Worm (Caenorhabditis elegans) whole organism, L4 larva: ENCODE measurements around the gene nhr-44.
A peak's percentile ranks its signal among the peaks of the same experiment; 100 is the strongest.

Experiments used
- T20F7.1 ChIP-seq: fragments of 200-800 bp; sonication (Bioruptor generic); optimal IDR thresholded peaks from 2 replicates; lab custom pipeline; 2018; ENCODE audit warnings: mild to moderate bottlenecking, missing genetic modification characterization, missing compliant biosample characterization
- Y105C5A.15 ChIP-seq: fragments of 200-800 bp; sonication (Bioruptor generic); IDR thresholded peaks from 2 replicates; pipeline ENCODE4 v1.3.6; 2022; ENCODE audit warnings: missing genetic modification characterization, missing compliant biosample characterization
- Y48G9A.11 ChIP-seq: fragments of 200-800 bp; sonication (Bioruptor generic); IDR thresholded peaks from 2 replicates; pipeline ENCODE4 v1.3.6; 2022; ENCODE audit warnings: missing genetic modification reagents, missing genetic modification characterization, missing compliant biosample characterization
- ZK337.2 ChIP-seq: fragments of 200-800 bp; sonication (Bioruptor generic); IDR thresholded peaks from 2 replicates; pipeline ENCODE4 v1.3.6; 2022; ENCODE audit warnings: missing genetic modification reagents, missing genetic modification characterization, missing compliant biosample characterization
- aha-1 ChIP-seq: fragments of 150-350 bp; peaks from one replicate; lab custom pipeline; 2014; ENCODE audit warnings: missing biosample characterization, missing genetic modification characterization
- aly-2 ChIP-seq: sonication (generic microtip); optimal IDR thresholded peaks from 2 replicates; lab custom pipeline; 2018; ENCODE audit warnings: missing biosample characterization, missing genetic modification characterization
- ceh-28 ChIP-seq: fragments of 150-350 bp; optimal IDR thresholded peaks from 2 replicates; lab custom pipeline; 2014; ENCODE audit warnings: missing biosample characterization, missing genetic modification reagents, missing genetic modification characterization
- ceh-62 ChIP-seq: sonication (generic microtip); optimal IDR thresholded peaks from 2 replicates; lab custom pipeline; 2017; ENCODE audit warnings: missing biosample characterization, missing genetic modification characterization
- ceh-82 ChIP-seq: sonication (generic microtip); optimal IDR thresholded peaks from 2 replicates; lab custom pipeline; 2017; ENCODE audit warnings: missing biosample characterization, missing genetic modification characterization
- ces-1 ChIP-seq: fragments of 150-350 bp; sonication (generic microtip); optimal IDR thresholded peaks from 4 replicates; lab custom pipeline; 2014; ENCODE audit warnings: missing biosample characterization, missing genetic modification reagents, missing genetic modification characterization
- daf-16 ChIP-seq, 3 experiments: sonication (generic microtip); optimal IDR thresholded peaks; 2 replicates each; lab custom pipeline; 2016 to 2017; ENCODE audit warnings: missing genetic modification characterization in 3 of 3, missing genetic modification reagents in 3 of 3, mild to moderate bottlenecking in 2 of 3, missing compliant biosample characterization in 2 of 3, missing biosample characterization in 1 of 3, moderate library complexity in 1 of 3
- daf-19 ChIP-seq: fragments of 200-800 bp; sonication (Bioruptor generic); conservative IDR thresholded peaks from 2 replicates; pipeline ENCODE4 v1.3.6; 2022; ENCODE audit warnings: missing genetic modification characterization, missing compliant biosample characterization
- dpl-1 ChIP-seq: fragments of 150-350 bp; optimal IDR thresholded peaks from 2 replicates; lab custom pipeline; 2014; ENCODE audit warnings: missing biosample characterization, missing genetic modification reagents, missing genetic modification characterization
- dve-1 ChIP-seq: sonication (generic microtip); optimal IDR thresholded peaks from 2 replicates; lab custom pipeline; 2017; ENCODE audit warnings: antibody characterized with exemption, mild to moderate bottlenecking, missing genetic modification characterization, missing compliant biosample characterization; ENCODE audit not compliant: insufficient read depth
- egl-27 ChIP-seq: sonication (generic microtip); optimal IDR thresholded peaks from 3 replicates; lab custom pipeline; 2017; ENCODE audit warnings: missing biosample characterization, missing genetic modification reagents, missing genetic modification characterization
- egl-43 ChIP-seq: fragments of 200-800 bp; sonication (Bioruptor generic); IDR thresholded peaks from 2 replicates; pipeline ENCODE4 v1.3.6; 2022; ENCODE audit warnings: missing genetic modification reagents, missing genetic modification characterization, missing compliant biosample characterization
- fos-1 ChIP-seq: fragments of 150-350 bp; optimal IDR thresholded peaks from 2 replicates; lab custom pipeline; 2014; ENCODE audit warnings: missing biosample characterization, missing genetic modification characterization
- hlh-30 ChIP-seq: sonication (generic microtip); optimal IDR thresholded peaks from 2 replicates; lab custom pipeline; 2017; ENCODE audit warnings: antibody characterized with exemption, mild to moderate bottlenecking, missing genetic modification characterization, missing compliant biosample characterization; ENCODE audit not compliant: insufficient read depth
- lim-7 ChIP-seq: fragments of 200-800 bp; sonication (Bioruptor generic); IDR thresholded peaks from 2 replicates; pipeline ENCODE4 v1.3.6; 2022; ENCODE audit warnings: missing genetic modification characterization, missing compliant biosample characterization
- lin-13 ChIP-seq: fragments of 150-350 bp; optimal IDR thresholded peaks from 2 replicates; lab custom pipeline; 2014; ENCODE audit warnings: missing biosample characterization, missing genetic modification reagents, missing genetic modification characterization
- lsy-2 ChIP-seq, 2 experiments: fragments of 150-350 bp in 1 of 2; sonication (generic microtip) in 1 of 2; optimal IDR thresholded peaks; 2 replicates each; lab custom pipeline; 2014 to 2017; ENCODE audit warnings: missing biosample characterization in 2 of 2, missing genetic modification characterization in 2 of 2
- mes-2 ChIP-seq: sonication (generic microtip); optimal IDR thresholded peaks from 2 replicates; lab custom pipeline; 2016; ENCODE audit warnings: missing genotype, mild to moderate bottlenecking, missing genetic modification characterization, missing compliant biosample characterization; ENCODE audit not compliant: poor library complexity, severe bottlenecking
- mxl-2 ChIP-seq: fragments of 200-800 bp; sonication (Bioruptor generic); conservative IDR thresholded peaks from 2 replicates; pipeline ENCODE4 v1.3.6; 2022; ENCODE audit warnings: missing genetic modification reagents, missing genetic modification characterization, missing compliant biosample characterization
- nhr-10 ChIP-seq: fragments of 150-350 bp; optimal IDR thresholded peaks from 2 replicates; lab custom pipeline; 2014; ENCODE audit warnings: missing biosample characterization, missing genetic modification characterization
- nhr-111 ChIP-seq: fragments of 200-800 bp; sonication (Bioruptor generic); optimal IDR thresholded peaks from 2 replicates; lab custom pipeline; 2018; ENCODE audit warnings: mild to moderate bottlenecking, missing genetic modification characterization, missing compliant biosample characterization
- nhr-237 ChIP-seq: sonication (generic microtip); optimal IDR thresholded peaks from 2 replicates; lab custom pipeline; 2017; ENCODE audit warnings: missing biosample characterization, missing genetic modification characterization
- nhr-25 ChIP-seq: sonication (generic microtip); optimal IDR thresholded peaks from 2 replicates; lab custom pipeline; 2017; ENCODE audit warnings: missing genetic modification characterization, mild to moderate bottlenecking, missing compliant biosample characterization, antibody characterized with exemption, moderate library complexity, borderline replicate concordance; ENCODE audit not compliant: insufficient read depth
- nhr-76 ChIP-seq: fragments of 150-350 bp; optimal IDR thresholded peaks from 2 replicates; lab custom pipeline; 2014; ENCODE audit warnings: missing biosample characterization, missing genetic modification characterization
- pha-4 ChIP-seq, 2 experiments: fragments of 150-350 bp in 1 of 2; fragments of 200-800 bp in 1 of 2; sonication (Bioruptor generic) in 1 of 2; IDR thresholded peaks in 1 of 2; optimal IDR thresholded peaks in 1 of 2; 2 replicates each; pipeline versions ENCODE4 v1.3.6 to Lab custom; 2014 to 2022; ENCODE audit warnings: missing genetic modification characterization in 2 of 2, missing genetic modification reagents in 2 of 2, missing biosample characterization in 1 of 2, missing compliant biosample characterization in 1 of 2
- pqm-1 ChIP-seq: sonication (generic microtip); optimal IDR thresholded peaks from 2 replicates; lab custom pipeline; 2017; ENCODE audit warnings: missing biosample characterization, missing genetic modification characterization
- rbr-2 ChIP-seq: sonication (generic microtip); optimal IDR thresholded peaks from 2 replicates; lab custom pipeline; 2016; ENCODE audit warnings: missing genotype, missing genetic modification characterization, missing compliant biosample characterization
- tag-97 ChIP-seq: fragments of 200-800 bp; sonication (Bioruptor generic); IDR thresholded peaks from 2 replicates; pipeline ENCODE4 v1.3.6; 2022; ENCODE audit warnings: missing genetic modification characterization, missing compliant biosample characterization
- unc-62 ChIP-seq, 3 experiments: fragments of 150-350 bp in 1 of 3; sonication (generic microtip); optimal IDR thresholded peaks in 2 of 3; peaks in 1 of 3; 1 replicate in 1 of 3; 2 replicates in 2 of 3; lab custom pipeline; 2014 to 2017; ENCODE audit warnings: missing biosample characterization in 3 of 3, missing genetic modification characterization in 3 of 3, missing genetic modification reagents in 3 of 3, missing genotype in 1 of 3
- zfp-3 ChIP-seq: fragments of 200-800 bp; sonication (Bioruptor generic); conservative IDR thresholded peaks from 2 replicates; pipeline ENCODE4 v1.3.6; 2022; ENCODE audit warnings: missing genetic modification reagents, missing genetic modification characterization, missing compliant biosample characterization

Gene nhr-44

DNA sequence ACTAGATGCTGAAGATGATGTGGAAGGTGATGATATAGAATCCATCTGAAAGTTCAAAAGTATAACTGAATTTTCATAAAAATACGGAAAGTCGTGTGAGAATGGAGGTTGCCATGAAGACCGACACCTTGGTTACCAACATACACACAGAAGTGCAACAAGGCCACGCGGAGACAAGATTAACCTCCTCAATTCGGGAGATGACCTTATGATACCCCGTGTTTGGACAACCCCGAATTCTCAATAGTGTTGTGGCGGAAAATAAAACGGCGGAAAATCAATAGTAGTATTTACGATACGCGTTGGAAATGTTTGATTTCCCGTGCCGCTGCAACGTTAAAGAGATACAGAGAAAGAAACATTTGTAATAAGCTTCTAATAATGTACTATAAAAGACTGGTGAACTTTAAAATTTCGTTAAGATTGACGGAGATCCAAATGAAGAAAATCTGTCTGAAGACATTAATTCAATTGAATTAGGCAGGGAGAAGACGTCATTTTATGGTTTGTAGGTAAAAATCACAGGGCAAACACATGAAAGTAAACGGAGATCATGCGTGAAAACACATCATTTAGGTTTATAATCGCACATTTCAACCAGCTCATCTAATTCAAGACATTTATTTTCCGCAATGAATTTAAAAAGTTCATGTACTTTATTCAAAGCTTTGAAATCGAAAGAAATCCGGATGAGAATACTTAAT, at the start of gene nhr-44:
Gene nhr-44, minus strand, starts transcription at position 51 of the 704 bp plus-strand sequence.
- TF ChIP-seq tag-97 (GFP tag; lab: Robert Waterston, UW) (no peak), aha-1 (tag; lab: Kevin White, UChicago) (peak; percentile 76), nhr-76 (tag; lab: Kevin White, UChicago) (no peak), hlh-30 (tag; lab: Kevin White, UChicago) (peak; percentile 46), daf-16 (GFP tag; optimal IDR thresholded peaks at IDR 0.05; lab: Kevin White, UChicago) (no peak), daf-16 (tag; optimal IDR thresholded peaks at IDR 0.05; lab: Kevin White, UChicago) (peak; percentile 8)
- TF ChIP-seq, all 104 proteins: peak for 3

DNA sequence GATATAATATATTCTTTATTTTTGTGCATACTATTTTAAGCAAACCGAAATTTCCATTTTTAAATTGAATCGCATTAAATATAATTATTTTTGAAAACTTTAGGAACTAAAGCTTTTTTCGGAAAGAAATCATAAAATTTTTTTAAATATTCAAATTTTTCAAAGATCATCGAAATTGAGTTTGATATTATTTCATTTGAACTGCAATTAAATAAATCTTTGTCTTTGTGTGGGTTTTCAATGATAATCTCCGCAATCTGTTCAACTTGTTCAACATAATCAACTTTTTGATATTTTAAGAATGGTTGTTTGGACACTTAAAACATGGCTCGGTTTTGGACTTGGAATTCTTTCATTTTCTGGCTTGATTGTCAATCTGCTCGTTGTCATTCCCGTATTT, 45.3 kb upstream of the nhr-44 start, which contains the start of gene srx-2:
Gene srx-2, plus strand, starts transcription at position 301 of the 400 bp plus-strand sequence.
- TF ChIP-seq pha-4 (GFP tag; IDR thresholded peaks at IDR 0.05; lab: Robert Waterston, UW) = no peak
- no peak for TF ChIP-seq pha-4 (tag; optimal IDR thresholded peaks at IDR 0.05; lab: Kevin White, UChicago)
- no peak for TF ChIP-seq nhr-237 (tag; lab: Kevin White, UChicago)

DNA sequence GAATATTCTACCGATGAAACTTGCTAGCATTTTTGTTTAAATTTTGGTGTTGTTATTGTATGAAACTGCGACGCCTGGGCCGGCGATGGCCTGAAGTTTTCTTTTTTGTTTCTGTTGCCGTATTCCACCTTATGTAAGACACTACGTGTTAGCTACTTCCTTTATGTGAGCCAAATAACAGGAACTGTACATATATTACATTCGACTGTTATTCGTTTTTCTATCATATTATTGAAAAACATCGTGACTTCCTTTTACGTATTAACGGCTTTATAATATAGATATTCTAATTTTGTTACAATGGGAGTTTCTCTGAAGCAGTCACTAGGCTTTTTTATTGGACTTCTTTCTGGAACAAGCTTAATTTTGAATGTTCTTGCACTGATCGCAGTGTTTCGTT, 41.3 kb upstream of the nhr-44 start, which contains the start of gene srx-3:
Gene srx-3, plus strand, starts transcription at position 301 of the 400 bp plus-strand sequence.
- no peak for TF ChIP-seq pqm-1 (tag; lab: Kevin White, UChicago)

DNA sequence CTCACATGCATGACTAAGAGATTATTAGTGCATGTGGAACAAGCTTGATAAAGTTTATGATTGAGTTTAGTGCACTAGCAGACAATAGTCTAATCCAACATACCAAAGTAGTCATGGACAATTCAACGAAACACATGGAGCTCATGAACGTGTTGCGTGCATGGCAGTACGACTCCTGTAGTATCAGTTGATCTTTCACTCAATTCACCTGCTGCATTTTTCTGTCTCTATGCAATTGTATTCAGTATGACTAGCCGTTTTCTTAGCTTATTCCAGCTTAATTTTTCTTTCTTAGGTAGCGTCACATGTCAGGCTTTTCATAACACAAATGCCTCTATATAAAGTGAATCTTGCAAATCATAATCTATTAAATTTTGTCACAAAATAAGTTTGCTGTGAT, 39.4 kb upstream of the nhr-44 start, which contains the start of gene srx-1:
Gene srx-1, plus strand, starts transcription at position 382 of the 400 bp plus-strand sequence.
- TF ChIP-seq unc-62 (GFP tag; optimal IDR thresholded peaks at IDR 0.05 in 1 of 2; lab: Kevin White, UChicago) = peak in 1 of 2 experiments; percentile 98
- TF ChIP-seq unc-62 (tag; optimal IDR thresholded peaks at IDR 0.05; lab: Kevin White, UChicago) = no peak
- no peak for TF ChIP-seq ceh-28 (tag; lab: Kevin White, UChicago)
- TF ChIP-seq, all 104 proteins: peak for 1

DNA sequence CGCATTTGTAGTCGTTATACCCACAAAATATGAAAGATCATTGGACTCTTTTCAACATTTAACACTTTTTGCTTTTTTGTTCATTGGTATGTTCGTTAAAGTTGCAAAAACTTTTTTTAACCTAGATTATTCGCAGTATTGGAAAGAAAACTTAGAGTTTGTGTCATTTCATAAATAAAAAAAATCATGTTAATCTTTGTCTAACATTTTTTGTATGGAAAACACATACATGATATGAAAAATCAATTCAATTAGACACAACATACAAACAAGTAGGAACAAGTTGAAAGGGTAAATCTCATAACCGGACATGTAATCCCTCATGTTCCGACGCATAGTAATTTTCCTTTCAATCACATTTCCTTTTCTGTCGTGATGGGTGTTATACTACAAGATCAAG, 37.3 kb upstream of the nhr-44 start, which contains the start of gene F59E11.2:
Gene F59E11.2, plus strand, starts transcription at position 301 of the 400 bp plus-strand sequence.
- TF ChIP-seq nhr-111 (GFP tag; lab: Kevin White, UChicago) (no peak), ceh-62 (tag; lab: Kevin White, UChicago) (no peak), egl-27 (tag; lab: Kevin White, UChicago) (no peak), egl-43 (GFP tag; lab: Robert Waterston, UW) (no peak), lin-13 (no peak), Y48G9A.11 (GFP tag; lab: Robert Waterston, UW) (no peak), lsy-2 (tag; optimal IDR thresholded peaks at IDR 0.05; lab: Kevin White, UChicago) (no peak), ceh-82 (tag; lab: Kevin White, UChicago) (no peak), nhr-25 (tag; lab: Kevin White, UChicago) (no peak), mxl-2 (GFP tag; lab: Robert Waterston, UW) (no peak), nhr-10 (no peak), Y105C5A.15 (GFP tag; lab: Robert Waterston, UW) (no peak), daf-19 (GFP tag; lab: Robert Waterston, UW) (no peak)
- TF ChIP-seq, all 104 proteins: peak for 0

DNA sequence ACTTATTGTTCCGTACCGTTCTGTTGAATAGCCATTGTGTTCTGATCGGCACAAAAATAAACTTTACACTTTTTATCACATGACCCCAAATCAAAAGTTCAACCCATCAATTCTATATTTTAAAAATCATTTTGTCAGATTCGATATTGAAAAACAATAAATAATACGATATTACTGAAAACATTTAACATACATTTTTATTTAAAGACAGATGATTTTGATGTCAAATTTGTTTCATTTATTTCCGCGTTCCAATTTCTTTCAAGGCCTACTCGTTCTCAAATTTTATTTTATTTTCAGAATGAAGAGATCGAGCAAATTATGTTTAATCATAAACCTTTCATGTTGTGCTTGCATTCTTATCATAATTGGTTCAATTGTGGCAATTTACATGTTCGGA, 30.9 kb upstream of the nhr-44 start, which contains the start of gene F59E11.5:
Gene F59E11.5, plus strand, starts transcription at position 301 of the 400 bp plus-strand sequence.
- TF ChIP-seq T20F7.1 (GFP tag; lab: Kevin White, UChicago) (no peak), ces-1 (GFP tag; lab: Kevin White, UChicago) (no peak), ZK337.2 (no peak), dve-1 (tag; lab: Kevin White, UChicago) (no peak), aly-2 (tag; lab: Kevin White, UChicago) (no peak), lim-7 (no peak), dpl-1 (GFP tag; lab: Kevin White, UChicago) (no peak), fos-1 (tag; lab: Kevin White, UChicago) (no peak), zfp-3 (GFP tag; lab: Robert Waterston, UW) (no peak), mes-2 (tag; lab: Kevin White, UChicago) (no peak), nhr-25 (tag; lab: Kevin White, UChicago) (no peak), rbr-2 (tag; lab: Kevin White, UChicago) (no peak)
